Fruit fly (Drosophila melanogaster): Measurements from ENCODE around the gene Or74a.

- TF ChIP-seq toe (GFP tag; optimal IDR thresholded peaks at IDR 0.05): no peak
- no peak for TF ChIP-seq CG7101 (tag; optimal IDR thresholded peaks at IDR 0.05)
- no peak for TF ChIP-seq CG12768 (GFP tag; optimal IDR thresholded peaks at IDR 0.05)
- TF ChIP-seq ovo (GFP tag; optimal IDR thresholded peaks at IDR 0.05): no peak
- no peak for TF ChIP-seq CG1620 (GFP tag; optimal IDR thresholded peaks at IDR 0.05)
- TF ChIP-seq pad (GFP tag; optimal IDR thresholded peaks at IDR 0.05): no peak
Observed at dm6 chr3L:17320711-17321110, 8.3 kb downstream of the Or74a start, which contains the start of gene ND-24L.

All from whole organism, adult.